Worm (Caenorhabditis elegans) whole organism, late embryonic: ENCODE measurements around the gene T24A6.16.

ENCODE experiments used
- Y22D7AL.16 ChIP-seq: sonication (generic microtip); optimal IDR thresholded peaks from 2 replicates; lab custom pipeline; 2016; ENCODE audit warnings: missing genetic modification characterization, missing compliant biosample characterization
- ahr-1 ChIP-seq: sonication (generic microtip); optimal IDR thresholded peaks from 2 replicates; lab custom pipeline; 2016; ENCODE audit warnings: missing genetic modification characterization, missing compliant biosample characterization
- ceh-14 ChIP-seq: sonication (generic microtip); optimal IDR thresholded peaks from 2 replicates; lab custom pipeline; 2016; ENCODE audit warnings: missing genotype, missing genetic modification characterization, missing compliant biosample characterization
- ceh-9 ChIP-seq: sonication (generic microtip); optimal IDR thresholded peaks from 2 replicates; lab custom pipeline; 2016; ENCODE audit warnings: mild to moderate bottlenecking, missing genetic modification characterization, inconsistent platforms, missing compliant biosample characterization
- elt-2 ChIP-seq: sonication (generic microtip); optimal IDR thresholded peaks from 2 replicates; lab custom pipeline; 2016; ENCODE audit warnings: missing genetic modification reagents, missing genetic modification characterization, missing compliant biosample characterization
- elt-4 ChIP-seq: sonication (generic microtip); optimal IDR thresholded peaks from 2 replicates; lab custom pipeline; 2016; ENCODE audit warnings: missing genetic modification characterization, missing compliant biosample characterization
- fkh-10 ChIP-seq: fragments of 150-350 bp; optimal IDR thresholded peaks from 2 replicates; lab custom pipeline; 2014; ENCODE audit warnings: missing biosample characterization, missing genetic modification reagents, missing genetic modification characterization
- nhr-11 ChIP-seq: fragments of 150-350 bp; optimal IDR thresholded peaks from 2 replicates; lab custom pipeline; 2014; ENCODE audit warnings: missing biosample characterization, missing genetic modification characterization
- pqm-1 ChIP-seq: sonication (generic microtip); optimal IDR thresholded peaks from 2 replicates; lab custom pipeline; 2016; ENCODE audit warnings: missing genetic modification characterization, missing compliant biosample characterization
- ref-2 ChIP-seq: sonication (generic microtip); optimal IDR thresholded peaks from 2 replicates; lab custom pipeline; 2016; ENCODE audit warnings: missing genetic modification characterization, missing compliant biosample characterization
- syd-9 ChIP-seq: sonication (generic microtip); optimal IDR thresholded peaks from 2 replicates; lab custom pipeline; 2016; ENCODE audit warnings: mild to moderate bottlenecking, missing genetic modification characterization, moderate library complexity, missing compliant biosample characterization
- unc-42 ChIP-seq: sonication (generic microtip); optimal IDR thresholded peaks from 2 replicates; lab custom pipeline; 2016; ENCODE audit warnings: missing genotype, missing genetic modification characterization, missing compliant biosample characterization
- unc-55 ChIP-seq: sonication (generic microtip); optimal IDR thresholded peaks from 2 replicates; lab custom pipeline; 2017; ENCODE audit warnings: missing biosample characterization, missing genetic modification reagents, missing genetic modification characterization

DNA sequence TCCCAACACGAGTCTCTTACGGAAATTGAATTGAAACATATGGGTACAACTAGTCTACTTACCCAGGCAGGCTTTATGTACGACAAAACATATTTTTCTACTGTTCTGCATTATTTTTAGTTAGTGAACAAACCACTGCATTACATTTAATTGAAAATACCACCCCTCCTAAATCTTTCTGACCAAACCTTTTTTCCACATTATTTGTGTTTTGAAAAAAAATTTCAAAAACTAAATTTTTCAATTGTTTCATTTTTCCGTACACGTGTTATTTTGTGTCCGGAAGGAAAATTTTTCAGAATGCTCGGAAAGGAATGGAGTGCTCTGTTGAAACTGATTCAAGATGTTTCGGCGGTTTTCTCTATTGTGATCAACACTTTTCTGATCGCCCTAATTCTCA lies 50.3 kb downstream of the T24A6.16 start, which contains the start of gene str-226:
- TF ChIP-seq unc-55 = no peak
- TF ChIP-seq fkh-10 = no peak
- no peak for TF ChIP-seq elt-2 (tag; lab: Kevin White, UChicago)
- no peak for TF ChIP-seq ceh-14 (tag; lab: Kevin White, UChicago)
- no peak for TF ChIP-seq ahr-1 (tag; lab: Kevin White, UChicago)
- TF ChIP-seq unc-42 = no peak
- no peak for TF ChIP-seq ref-2
- no peak for TF ChIP-seq Y22D7AL.16 (tag; lab: Kevin White, UChicago)
- TF ChIP-seq ceh-9 (tag; lab: Kevin White, UChicago) = no peak
- no peak for TF ChIP-seq nhr-11 (tag; lab: Kevin White, UChicago)
- no peak for TF ChIP-seq elt-4
- no peak for TF ChIP-seq pqm-1 (tag; lab: Kevin White, UChicago)
- TF ChIP-seq syd-9 = no peak
